Worm (Caenorhabditis elegans): ENCODE data around the gene col-172.

DNA sequence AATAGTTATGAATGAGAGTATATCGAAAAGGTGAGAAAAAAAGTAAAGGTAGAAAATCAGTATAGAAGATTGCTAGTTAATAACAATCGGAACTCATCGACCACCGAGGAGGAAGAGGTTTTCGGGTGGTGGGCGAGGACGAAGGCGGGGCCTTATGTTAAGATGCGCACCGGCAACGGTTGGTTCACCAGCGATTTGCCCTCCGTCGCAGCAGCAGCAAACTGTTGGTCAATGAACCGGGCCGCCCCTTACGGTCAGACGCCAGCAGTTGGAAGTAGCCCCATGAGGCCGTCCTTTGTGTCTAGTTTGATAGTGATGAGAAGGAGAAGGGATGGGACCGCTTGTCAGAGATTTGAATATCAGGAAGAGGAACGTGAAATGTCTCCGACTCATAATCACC, 3.7 kb upstream of the col-172 start, which contains the start of gene nhr-137:
- TF ChIP-seq cog-1 (tag; optimal IDR thresholded peaks at IDR 0.05) (no peak), ztf-23 (GFP tag; IDR thresholded peaks at IDR 0.05) (no peak)
